Worm (Caenorhabditis elegans) whole organism, L4 larva: ENCODE results near the gene ubh-1.

Experiments used
- D1046.2 ChIP-seq: fragments of 200-800 bp; sonication (Bioruptor generic); IDR thresholded peaks from 2 replicates; pipeline ENCODE4 v1.3.6; 2022; ENCODE audit warnings: missing genetic modification characterization, missing compliant biosample characterization
- F44E2.7 ChIP-seq: fragments of 200-800 bp; sonication (Bioruptor generic); IDR thresholded peaks from 2 replicates; pipeline ENCODE4 v2.1.2; 2022; ENCODE audit warnings: missing genetic modification characterization, missing compliant biosample characterization
- T26A8.4 ChIP-seq: fragments of 200-800 bp; sonication (Bioruptor generic); IDR thresholded peaks from 2 replicates; pipeline ENCODE4 v1.3.6; 2022; ENCODE audit warnings: missing genetic modification characterization, missing compliant biosample characterization
- Y105C5A.15 ChIP-seq: fragments of 200-800 bp; sonication (Bioruptor generic); IDR thresholded peaks from 2 replicates; pipeline ENCODE4 v1.3.6; 2022; ENCODE audit warnings: missing genetic modification characterization, missing compliant biosample characterization
- Y48G9A.11 ChIP-seq: fragments of 200-800 bp; sonication (Bioruptor generic); IDR thresholded peaks from 2 replicates; pipeline ENCODE4 v1.3.6; 2022; ENCODE audit warnings: missing genetic modification reagents, missing genetic modification characterization, missing compliant biosample characterization
- aly-2 ChIP-seq: sonication (generic microtip); optimal IDR thresholded peaks from 2 replicates; lab custom pipeline; 2018; ENCODE audit warnings: missing biosample characterization, missing genetic modification characterization
- ama-1 ChIP-seq: fragments of 150-350 bp; optimal IDR thresholded peaks from 2 replicates; lab custom pipeline; 2014; ENCODE audit warnings: inconsistent platforms, mixed read lengths
- ceh-28 ChIP-seq: fragments of 150-350 bp; optimal IDR thresholded peaks from 2 replicates; lab custom pipeline; 2014; ENCODE audit warnings: missing biosample characterization, missing genetic modification reagents, missing genetic modification characterization
- ceh-44 ChIP-seq: fragments of 200-800 bp; sonication (Bioruptor generic); IDR thresholded peaks from 2 replicates; pipeline ENCODE4 v1.3.6; 2022; ENCODE audit warnings: missing genetic modification reagents, missing genetic modification characterization, missing compliant biosample characterization
- ceh-62 ChIP-seq: sonication (generic microtip); optimal IDR thresholded peaks from 2 replicates; lab custom pipeline; 2017; ENCODE audit warnings: missing biosample characterization, missing genetic modification characterization
- ceh-82 ChIP-seq: sonication (generic microtip); optimal IDR thresholded peaks from 2 replicates; lab custom pipeline; 2017; ENCODE audit warnings: missing biosample characterization, missing genetic modification characterization
- daf-16 ChIP-seq, 3 experiments: sonication (generic microtip); optimal IDR thresholded peaks; 2 replicates each; lab custom pipeline; 2016 to 2017; ENCODE audit warnings: missing genetic modification characterization in 3 of 3, missing genetic modification reagents in 3 of 3, mild to moderate bottlenecking in 2 of 3, missing compliant biosample characterization in 2 of 3, missing biosample characterization in 1 of 3, moderate library complexity in 1 of 3
- daf-19 ChIP-seq: fragments of 200-800 bp; sonication (Bioruptor generic); conservative IDR thresholded peaks from 2 replicates; pipeline ENCODE4 v1.3.6; 2022; ENCODE audit warnings: missing genetic modification characterization, missing compliant biosample characterization
- dmd-6 ChIP-seq: fragments of 200-800 bp; sonication (Bioruptor generic); IDR thresholded peaks from 2 replicates; pipeline ENCODE4 v1.3.6; 2022; ENCODE audit warnings: missing genetic modification reagents, missing genetic modification characterization, missing compliant biosample characterization
- dmd-8 ChIP-seq: fragments of 200-800 bp; sonication (Bioruptor generic); IDR thresholded peaks from 2 replicates; pipeline ENCODE4 v1.3.6; 2022; ENCODE audit warnings: missing genetic modification characterization, missing compliant biosample characterization
- dmd-9 ChIP-seq: fragments of 200-800 bp; sonication (Bioruptor generic); IDR thresholded peaks from 2 replicates; pipeline ENCODE4 v1.3.6; 2022; ENCODE audit warnings: missing genetic modification reagents, missing genetic modification characterization, missing compliant biosample characterization
- dpl-1 ChIP-seq: fragments of 150-350 bp; optimal IDR thresholded peaks from 2 replicates; lab custom pipeline; 2014; ENCODE audit warnings: missing biosample characterization, missing genetic modification reagents, missing genetic modification characterization
- dve-1 ChIP-seq: sonication (generic microtip); optimal IDR thresholded peaks from 2 replicates; lab custom pipeline; 2017; ENCODE audit warnings: antibody characterized with exemption, mild to moderate bottlenecking, missing genetic modification characterization, missing compliant biosample characterization; ENCODE audit not compliant: insufficient read depth
- egl-27 ChIP-seq: sonication (generic microtip); optimal IDR thresholded peaks from 3 replicates; lab custom pipeline; 2017; ENCODE audit warnings: missing biosample characterization, missing genetic modification reagents, missing genetic modification characterization
- hlh-11 ChIP-seq: fragments of 200-800 bp; sonication (Bioruptor generic); optimal IDR thresholded peaks from 2 replicates; lab custom pipeline; 2018; ENCODE audit warnings: mild to moderate bottlenecking, missing genetic modification characterization, missing compliant biosample characterization
- hlh-30 ChIP-seq: sonication (generic microtip); optimal IDR thresholded peaks from 2 replicates; lab custom pipeline; 2017; ENCODE audit warnings: antibody characterized with exemption, mild to moderate bottlenecking, missing genetic modification characterization, missing compliant biosample characterization; ENCODE audit not compliant: insufficient read depth
- hmg-1.1 ChIP-seq: fragments of 200-800 bp; sonication (Bioruptor generic); IDR thresholded peaks from 2 replicates; pipeline ENCODE4 v1.3.6; 2022; ENCODE audit warnings: missing genetic modification reagents, missing genetic modification characterization, missing compliant biosample characterization
- lin-1 ChIP-seq: fragments of 200-800 bp; sonication (Bioruptor generic); IDR thresholded peaks from 2 replicates; pipeline ENCODE4 v1.3.6; 2022; ENCODE audit warnings: missing genetic modification reagents, missing genetic modification characterization, missing compliant biosample characterization
- lin-15B ChIP-seq: fragments of 150-350 bp; sonication (generic microtip); optimal IDR thresholded peaks from 3 replicates; lab custom pipeline; 2014; ENCODE audit warnings: missing biosample characterization, missing genetic modification characterization
- lin-38 ChIP-seq: fragments of 200-800 bp; sonication (Bioruptor generic); IDR thresholded peaks from 2 replicates; pipeline ENCODE4 v1.3.6; 2022; ENCODE audit warnings: missing genetic modification reagents, missing genetic modification characterization, missing compliant biosample characterization
- lir-3 ChIP-seq: sonication (generic microtip); optimal IDR thresholded peaks from 2 replicates; lab custom pipeline; 2016; ENCODE audit warnings: mild to moderate bottlenecking, missing genetic modification characterization, missing compliant biosample characterization
- mes-2 ChIP-seq: sonication (generic microtip); optimal IDR thresholded peaks from 2 replicates; lab custom pipeline; 2016; ENCODE audit warnings: missing genotype, mild to moderate bottlenecking, missing genetic modification characterization, missing compliant biosample characterization; ENCODE audit not compliant: poor library complexity, severe bottlenecking
- nhr-102 ChIP-seq: sonication (generic microtip); optimal IDR thresholded peaks from 2 replicates; lab custom pipeline; 2016; ENCODE audit warnings: mild to moderate bottlenecking, missing genetic modification characterization, moderate library complexity, missing compliant biosample characterization
- nhr-237 ChIP-seq: sonication (generic microtip); optimal IDR thresholded peaks from 2 replicates; lab custom pipeline; 2017; ENCODE audit warnings: missing biosample characterization, missing genetic modification characterization
- nhr-28 ChIP-seq: fragments of 150-350 bp; optimal IDR thresholded peaks from 2 replicates; lab custom pipeline; 2014; ENCODE audit warnings: missing biosample characterization, missing genetic modification characterization
- nhr-41 ChIP-seq: fragments of 200-800 bp; sonication (Bioruptor generic); IDR thresholded peaks from 2 replicates; pipeline ENCODE4 v1.3.6; 2022; ENCODE audit warnings: missing genetic modification reagents, missing genetic modification characterization, missing compliant biosample characterization
- nhr-48 ChIP-seq: sonication (generic microtip); optimal IDR thresholded peaks from 2 replicates; lab custom pipeline; 2016; ENCODE audit warnings: mild to moderate bottlenecking, missing genetic modification characterization, missing compliant biosample characterization
- nhr-6 ChIP-seq: fragments of 150-350 bp; optimal IDR thresholded peaks from 2 replicates; lab custom pipeline; 2014; ENCODE audit warnings: missing biosample characterization, missing genetic modification characterization
- nhr-76 ChIP-seq: fragments of 150-350 bp; optimal IDR thresholded peaks from 2 replicates; lab custom pipeline; 2014; ENCODE audit warnings: missing biosample characterization, missing genetic modification characterization
- nhr-77 ChIP-seq: fragments of 150-350 bp; optimal IDR thresholded peaks from 2 replicates; lab custom pipeline; 2014; ENCODE audit warnings: missing biosample characterization, missing genetic modification characterization
- pqm-1 ChIP-seq: sonication (generic microtip); optimal IDR thresholded peaks from 2 replicates; lab custom pipeline; 2017; ENCODE audit warnings: missing biosample characterization, missing genetic modification characterization
- rbr-2 ChIP-seq: sonication (generic microtip); optimal IDR thresholded peaks from 2 replicates; lab custom pipeline; 2016; ENCODE audit warnings: missing genotype, missing genetic modification characterization, missing compliant biosample characterization
- saeg-2 ChIP-seq: fragments of 200-800 bp; sonication (Bioruptor generic); IDR thresholded peaks from 2 replicates; pipeline ENCODE4 v1.3.6; 2022; ENCODE audit warnings: missing genetic modification reagents, missing genetic modification characterization, missing compliant biosample characterization
- sdz-12 ChIP-seq: fragments of 200-800 bp; sonication (Bioruptor generic); optimal IDR thresholded peaks from 2 replicates; lab custom pipeline; 2018; ENCODE audit warnings: mild to moderate bottlenecking, missing genetic modification characterization, missing compliant biosample characterization
- spr-1 ChIP-seq: sonication (generic microtip); optimal IDR thresholded peaks from 2 replicates; lab custom pipeline; 2016; ENCODE audit warnings: mild to moderate bottlenecking, missing genetic modification characterization, missing compliant biosample characterization
- vab-7 ChIP-seq: fragments of 200-800 bp; sonication (Bioruptor generic); IDR thresholded peaks from 2 replicates; pipeline ENCODE4 v1.3.6; 2022; ENCODE audit warnings: missing genetic modification reagents, missing genetic modification characterization, missing compliant biosample characterization
- zip-2 ChIP-seq: fragments of 150-350 bp; optimal IDR thresholded peaks from 2 replicates; lab custom pipeline; 2014; ENCODE audit warnings: missing biosample characterization, missing genetic modification characterization

Gene ubh-1

DNA sequence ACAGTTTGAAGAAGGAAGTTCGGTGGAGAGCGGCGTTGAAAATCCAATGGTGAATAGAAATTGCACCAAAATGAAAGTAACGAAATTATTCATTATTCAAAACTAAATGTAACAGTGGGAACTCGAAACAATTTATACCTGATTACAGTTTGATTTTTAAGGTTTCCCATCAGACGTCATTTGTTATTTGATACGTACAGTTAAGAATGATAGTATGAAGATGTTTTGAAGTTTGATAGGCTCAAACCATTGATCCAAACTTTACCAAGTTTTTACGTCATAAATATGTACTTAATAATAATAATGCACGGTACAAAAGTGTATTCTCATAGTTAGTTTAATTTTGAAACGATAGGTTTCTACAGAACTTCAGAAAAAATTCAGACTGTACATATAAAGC is 46.9 kb upstream of the ubh-1 start, which contains the start of gene spp-20:
spp-20 (minus strand) TSS at position 101 of the 400 bp plus-strand sequence.
- TF ChIP-seq F44E2.7 (no peak), lir-3 (no peak), Y105C5A.15 (no peak), hlh-30 (tag; lab: Kevin White, UChicago) (no peak), ceh-62 (tag; lab: Kevin White, UChicago) (no peak), zip-2 (tag; lab: Kevin White, UChicago) (no peak), dmd-6 (GFP tag; lab: Robert Waterston, UW) (no peak), nhr-237 (no peak), ama-1 (lab: Kevin White, UChicago) (no peak), pqm-1 (tag; lab: Kevin White, UChicago) (no peak), nhr-76 (no peak)

- no peak for TF ChIP-seq nhr-48 (tag; lab: Kevin White, UChicago)
- no peak for TF ChIP-seq nhr-102
- TF ChIP-seq lin-15B (tag; lab: Kevin White, UChicago) = no peak
- TF ChIP-seq saeg-2 = no peak
- no peak for TF ChIP-seq dve-1 (tag; lab: Kevin White, UChicago)
- no peak for TF ChIP-seq daf-19 (GFP tag; lab: Robert Waterston, UW)
- TF ChIP-seq lin-38 (GFP tag; lab: Robert Waterston, UW) = no peak
Observed at ce11 chrV:6557035-6557434, 45.8 kb upstream of the ubh-1 start, which contains the start of gene spp-27. TSS of gene spp-27 (minus strand) at chrV:6557135.

ce11 chrV:6554308-6554707 is 43.1 kb upstream of the ubh-1 start, which contains the start of gene K04A8.19:
TSS of gene K04A8.19 (minus strand) at chrV:6554408.
- TF ChIP-seq egl-27 (tag; lab: Kevin White, UChicago) = no peak
- TF ChIP-seq F44E2.7 = no peak

- TF ChIP-seq ceh-28 (tag; lab: Kevin White, UChicago) (no peak), saeg-2 (no peak), vab-7 (GFP tag; lab: Robert Waterston, UW) (peak; percentile 78), Y105C5A.15 (no peak), nhr-41 (GFP tag; lab: Robert Waterston, UW) (0 out of 2 replicates have a peak, but pooled peaks have one; percentile 34), ceh-82 (tag; lab: Kevin White, UChicago) (no peak), sdz-12 (GFP tag; lab: Kevin White, UChicago) (no peak), mes-2 (tag; lab: Kevin White, UChicago) (no peak), ceh-62 (tag; lab: Kevin White, UChicago) (no peak), hmg-1.1 (GFP tag; lab: Robert Waterston, UW) (peak; percentile 41; the same call in 1 of the 2 replicates), daf-16 (GFP tag; optimal IDR thresholded peaks at IDR 0.05; lab: Kevin White, UChicago) (peak in 1 of 2 experiments; percentile 62), daf-16 (tag; optimal IDR thresholded peaks at IDR 0.05; lab: Kevin White, UChicago) (peak; percentile 46), hlh-11 (no peak), dpl-1 (GFP tag; lab: Kevin White, UChicago) (no peak), spr-1 (tag; lab: Kevin White, UChicago) (no peak), F44E2.7 (0 out of 2 replicates have a peak, but pooled peaks have one; percentile 62), dmd-6 (GFP tag; lab: Robert Waterston, UW) (peak; percentile 60), D1046.2 (GFP tag; lab: Robert Waterston, UW) (0 out of 2 replicates have a peak, but pooled peaks have one; percentile 49), hlh-30 (tag; lab: Kevin White, UChicago) (peak; percentile 15), rbr-2 (tag; lab: Kevin White, UChicago) (peak; percentile 9), dve-1 (tag; lab: Kevin White, UChicago) (peak; percentile 63), ceh-44 (GFP tag; lab: Robert Waterston, UW) (peak; percentile 70; the same call in 1 of the 2 replicates), nhr-77 (tag; lab: Kevin White, UChicago) (peak; percentile 30), aly-2 (no peak), lin-1 (GFP tag; lab: Robert Waterston, UW) (0 out of 2 replicates have a peak, but pooled peaks have one; percentile 42), nhr-6 (tag; lab: Kevin White, UChicago) (no peak), Y48G9A.11 (GFP tag; lab: Robert Waterston, UW) (peak; percentile 69; the same call in 1 of the 2 replicates), T26A8.4 (GFP tag; lab: Robert Waterston, UW) (peak; percentile 52; the same call in 1 of the 2 replicates), zip-2 (tag; lab: Kevin White, UChicago) (no peak), nhr-76 (no peak), dmd-8 (GFP tag; lab: Robert Waterston, UW) (peak; percentile 76; the same call in 1 of the 2 replicates), dmd-9 (GFP tag; lab: Robert Waterston, UW) (0 out of 2 replicates have a peak, but pooled peaks have one; percentile 70), nhr-28 (tag; lab: Kevin White, UChicago) (peak; percentile 26)
Observed at ce11 chrV:6551707-6552390, 40.6 kb upstream of the ubh-1 start, which contains the start of gene twk-10. TSS of gene twk-10 (plus strand) at chrV:6552340.
